Worm (Caenorhabditis elegans) whole organism, early embryonic: ENCODE results near the gene srz-104.

Source experiments
- B0310.2 ChIP-seq: sonication (generic microtip); optimal IDR thresholded peaks from 2 replicates; lab custom pipeline; 2016; ENCODE audit warnings: mild to moderate bottlenecking, missing genetic modification characterization, missing compliant biosample characterization
- F13C5.2 ChIP-seq: sonication (generic microtip); optimal IDR thresholded peaks from 2 replicates; lab custom pipeline; 2017; ENCODE audit warnings: mild to moderate bottlenecking, missing genetic modification characterization, inconsistent platforms, missing compliant biosample characterization
- aly-1 ChIP-seq: sonication (generic microtip); optimal IDR thresholded peaks from 2 replicates; lab custom pipeline; 2016; ENCODE audit warnings: missing genetic modification characterization, missing compliant biosample characterization
- ama-1 ChIP-seq: fragments of 150-350 bp; optimal IDR thresholded peaks from 2 replicates; lab custom pipeline; 2014
- ceh-13 ChIP-seq: fragments of 200-800 bp; sonication (Bioruptor generic); optimal IDR thresholded peaks from 2 replicates; lab custom pipeline; 2018; ENCODE audit warnings: mild to moderate bottlenecking, missing genetic modification characterization, missing compliant biosample characterization
- ceh-36 ChIP-seq: sonication (generic microtip); optimal IDR thresholded peaks from 2 replicates; lab custom pipeline; 2016; ENCODE audit warnings: missing genetic modification characterization, inconsistent platforms, missing compliant biosample characterization
- ets-7 ChIP-seq: sonication (generic microtip); optimal IDR thresholded peaks from 2 replicates; lab custom pipeline; 2016; ENCODE audit warnings: missing genotype, missing genetic modification characterization, missing compliant biosample characterization
- flt-1 ChIP-seq: fragments of 200-800 bp; sonication (Bioruptor generic); IDR thresholded peaks from 2 replicates; pipeline ENCODE4 v1.3.6; 2022; ENCODE audit warnings: missing genetic modification characterization, missing compliant biosample characterization
- hmbx-1 ChIP-seq: sonication (generic microtip); optimal IDR thresholded peaks from 2 replicates; lab custom pipeline; 2016; ENCODE audit warnings: mild to moderate bottlenecking, missing genetic modification characterization, missing compliant biosample characterization
- hmg-4 ChIP-seq: fragments of 200-800 bp; sonication (Bioruptor generic); optimal IDR thresholded peaks from 2 replicates; lab custom pipeline; 2018; ENCODE audit warnings: mild to moderate bottlenecking, missing genetic modification characterization, missing compliant biosample characterization
- hnd-1 ChIP-seq: sonication (generic microtip); optimal IDR thresholded peaks from 2 replicates; lab custom pipeline; 2016; ENCODE audit warnings: missing genetic modification characterization, missing compliant biosample characterization
- pes-1 ChIP-seq: fragments of 200-800 bp; sonication (Bioruptor generic); IDR thresholded peaks from 2 replicates; pipeline ENCODE4 v1.3.6; 2022; ENCODE audit warnings: missing genetic modification reagents, missing genetic modification characterization, missing compliant biosample characterization
- scrt-1 ChIP-seq: fragments of 200-800 bp; sonication (Bioruptor generic); IDR thresholded peaks from 2 replicates; pipeline ENCODE4 v1.3.6; 2022; ENCODE audit warnings: missing genetic modification characterization, missing compliant biosample characterization
- sea-1 ChIP-seq: fragments of 200-800 bp; sonication (Bioruptor generic); conservative IDR thresholded peaks from 2 replicates; pipeline ENCODE4 v1.3.6; 2022; ENCODE audit warnings: missing genetic modification characterization, missing compliant biosample characterization
- tbx-11 ChIP-seq: fragments of 200-800 bp; sonication (Bioruptor generic); IDR thresholded peaks from 2 replicates; pipeline ENCODE4 v1.3.6; 2022; ENCODE audit warnings: missing genetic modification characterization, missing compliant biosample characterization
- tbx-37 ChIP-seq: fragments of 200-800 bp; sonication (Bioruptor generic); conservative IDR thresholded peaks from 2 replicates; pipeline ENCODE4 v1.3.6; 2022; ENCODE audit warnings: missing genetic modification reagents, missing genetic modification characterization, missing compliant biosample characterization
- tra-4 ChIP-seq: sonication (generic microtip); optimal IDR thresholded peaks from 2 replicates; lab custom pipeline; 2017; ENCODE audit warnings: missing genetic modification characterization, missing compliant biosample characterization

Gene srz-104

ce11 chrIV:16323373-16323772 is at the start of gene srz-104:
srz-104 (plus strand) TSS chrIV:16323673.
- TF ChIP-seq scrt-1: no peak
- TF ChIP-seq hnd-1: no peak
- TF ChIP-seq ceh-13 (GFP tag; lab: Kevin White, UChicago): no peak
- no peak for TF ChIP-seq F13C5.2 (tag; lab: Kevin White, UChicago)
- TF ChIP-seq tbx-37 (GFP tag; lab: Robert Waterston, UW): no peak
- TF ChIP-seq tra-4 (tag; lab: Kevin White, UChicago): no peak

ce11 chrIV:16277291-16277690 is 46.2 kb upstream of the srz-104 start, which contains the start of gene F38C2.7:
F38C2.7 (minus strand) TSS chrIV:16277391.
- no peak for TF ChIP-seq ceh-36 (tag; lab: Kevin White, UChicago)
- no peak for TF ChIP-seq aly-1 (tag; lab: Kevin White, UChicago)
- no peak for TF ChIP-seq scrt-1
- TF ChIP-seq tra-4 (tag; lab: Kevin White, UChicago): no peak
- no peak for TF ChIP-seq sea-1 (GFP tag; lab: Robert Waterston, UW)
- no peak for TF ChIP-seq tbx-11
- no peak for TF ChIP-seq F13C5.2 (tag; lab: Kevin White, UChicago)
- TF ChIP-seq ceh-13 (GFP tag; lab: Kevin White, UChicago): no peak
- TF ChIP-seq pes-1 (GFP tag; lab: Robert Waterston, UW): no peak
- TF ChIP-seq B0310.2 (tag; lab: Kevin White, UChicago): no peak
- TF ChIP-seq hnd-1: no peak
- no peak for TF ChIP-seq tbx-37 (GFP tag; lab: Robert Waterston, UW)
- no peak for TF ChIP-seq hmbx-1 (tag; lab: Kevin White, UChicago)

- no peak for TF ChIP-seq sea-1 (GFP tag; lab: Robert Waterston, UW)
- no peak for TF ChIP-seq hnd-1
- TF ChIP-seq ceh-13 (GFP tag; lab: Kevin White, UChicago): no peak
Observed at ce11 chrIV:16277902-16278301, 45.6 kb upstream of the srz-104 start, which contains the start of gene ccch-2. ccch-2 (plus strand) TSS chrIV:16278202.

- TF ChIP-seq B0310.2 (tag; lab: Kevin White, UChicago) (no peak), tra-4 (tag; lab: Kevin White, UChicago) (no peak), aly-1 (tag; lab: Kevin White, UChicago) (no peak), sea-1 (GFP tag; lab: Robert Waterston, UW) (no peak), hmg-4 (GFP tag; lab: Kevin White, UChicago) (no peak), flt-1 (GFP tag; lab: Robert Waterston, UW) (no peak), tbx-11 (no peak), ama-1 (lab: Kevin White, UChicago) (no peak), ets-7 (tag; lab: Kevin White, UChicago) (no peak), scrt-1 (no peak), ceh-36 (tag; lab: Kevin White, UChicago) (no peak), pes-1 (GFP tag; lab: Robert Waterston, UW) (no peak), ceh-13 (GFP tag; lab: Kevin White, UChicago) (no peak), hnd-1 (no peak), hmbx-1 (tag; lab: Kevin White, UChicago) (no peak), F13C5.2 (tag; lab: Kevin White, UChicago) (no peak), tbx-37 (GFP tag; lab: Robert Waterston, UW) (no peak)
Observed at ce11 chrIV:16280614-16281013, 42.9 kb upstream of the srz-104 start, which contains the start of gene clec-191. clec-191 (minus strand) TSS chrIV:16280714.

- no peak for TF ChIP-seq ets-7 (tag; lab: Kevin White, UChicago)
- TF ChIP-seq B0310.2 (tag; lab: Kevin White, UChicago): no peak
- TF ChIP-seq sea-1 (GFP tag; lab: Robert Waterston, UW): no peak
- TF ChIP-seq tbx-11: no peak
- no peak for TF ChIP-seq pes-1 (GFP tag; lab: Robert Waterston, UW)
- TF ChIP-seq F13C5.2 (tag; lab: Kevin White, UChicago): no peak
- no peak for TF ChIP-seq hmbx-1 (tag; lab: Kevin White, UChicago)
- TF ChIP-seq ceh-13 (GFP tag; lab: Kevin White, UChicago): no peak
Observed at ce11 chrIV:16290745-16291144, 32.7 kb upstream of the srz-104 start, which contains the start of gene srz-75. srz-75 (minus strand) TSS chrIV:16290845.

ce11 chrIV:16293889-16294288 is 29.6 kb upstream of the srz-104 start:
- TF ChIP-seq ceh-13 (GFP tag; lab: Kevin White, UChicago) (no peak), scrt-1 (no peak), tbx-11 (no peak), flt-1 (GFP tag; lab: Robert Waterston, UW) (no peak), ets-7 (tag; lab: Kevin White, UChicago) (no peak), aly-1 (tag; lab: Kevin White, UChicago) (no peak), hmg-4 (GFP tag; lab: Kevin White, UChicago) (no peak), ceh-36 (tag; lab: Kevin White, UChicago) (no peak), tra-4 (tag; lab: Kevin White, UChicago) (no peak)

ce11 chrIV:16298851-16299250 is 24.6 kb upstream of the srz-104 start, which contains the start of gene srz-72:
srz-72 (plus strand) TSS chrIV:16299151.
- no peak for TF ChIP-seq ceh-36 (tag; lab: Kevin White, UChicago)
- no peak for TF ChIP-seq scrt-1
- TF ChIP-seq aly-1 (tag; lab: Kevin White, UChicago): no peak
- no peak for TF ChIP-seq flt-1 (GFP tag; lab: Robert Waterston, UW)
- TF ChIP-seq tra-4 (tag; lab: Kevin White, UChicago): no peak

ce11 chrIV:16306918-16307317 is 16.6 kb upstream of the srz-104 start:
- no peak for TF ChIP-seq flt-1 (GFP tag; lab: Robert Waterston, UW)
- TF ChIP-seq ama-1 (lab: Kevin White, UChicago): no peak
- no peak for TF ChIP-seq aly-1 (tag; lab: Kevin White, UChicago)
- TF ChIP-seq sea-1 (GFP tag; lab: Robert Waterston, UW): no peak
- TF ChIP-seq hnd-1: no peak
- TF ChIP-seq pes-1 (GFP tag; lab: Robert Waterston, UW): no peak
- TF ChIP-seq hmbx-1 (tag; lab: Kevin White, UChicago): no peak
- no peak for TF ChIP-seq B0310.2 (tag; lab: Kevin White, UChicago)
- TF ChIP-seq tbx-11: no peak
- TF ChIP-seq F13C5.2 (tag; lab: Kevin White, UChicago): no peak
- TF ChIP-seq ceh-13 (GFP tag; lab: Kevin White, UChicago): no peak
